Fruit fly (Drosophila melanogaster): ENCODE results near the gene Ipk2.

DNA sequence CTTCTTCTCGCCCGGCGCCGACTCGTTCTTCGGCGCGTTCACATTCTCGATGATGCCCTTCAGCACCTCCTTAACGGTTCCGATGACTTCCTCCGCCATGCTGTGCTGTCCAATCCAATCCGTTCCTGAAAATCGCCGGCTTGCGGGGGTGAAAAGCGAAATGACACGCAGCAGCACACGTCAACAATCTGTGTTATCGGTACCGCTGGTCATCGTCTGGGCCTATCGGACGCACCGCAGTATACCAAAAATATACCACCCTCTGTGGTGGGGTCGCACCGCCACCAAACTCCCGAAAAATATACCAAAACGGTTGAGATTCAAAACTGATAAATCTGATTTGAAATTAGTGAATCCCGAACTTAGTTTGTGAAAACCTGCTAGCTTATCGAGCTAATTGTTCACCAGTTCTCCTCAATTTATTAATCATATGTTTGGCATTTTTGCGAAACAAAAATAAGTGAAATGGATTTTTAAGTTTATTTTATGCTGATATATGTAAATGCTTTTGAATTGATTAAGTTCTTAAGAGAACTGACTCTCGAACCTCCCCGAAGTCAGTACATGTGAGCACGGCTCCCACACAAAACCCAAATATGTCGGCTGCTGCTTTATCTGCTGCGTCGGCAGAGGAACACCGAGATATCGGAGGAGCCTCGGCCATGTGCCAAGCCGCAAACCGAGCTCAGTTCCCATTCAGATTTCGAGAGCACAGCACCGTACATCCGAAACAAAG lies 29.5 kb downstream of the Ipk2 start, which contains the start of the genes Spp and nAChRbeta3:
- TF ChIP-seq D19B (GFP tag; optimal IDR thresholded peaks at IDR 0.05) (no peak), CG18262 (tag; optimal IDR thresholded peaks at IDR 0.05) (no peak), CG13287 (GFP tag; IDR thresholded peaks at IDR 0.05; ENCODE audit: partially characterized antibody) (peak; percentile 80), CG2120 (GFP tag; optimal IDR thresholded peaks at IDR 0.05) (no peak), Atf3 (GFP tag; optimal IDR thresholded peaks at IDR 0.05) (no peak), CG8478 (optimal IDR thresholded peaks at IDR 0.05) (no peak), insv (GFP tag; optimal IDR thresholded peaks at IDR 0.05) (no peak), CG43689 (GFP tag; IDR thresholded peaks at IDR 0.05) (no peak), CG9609 (GFP tag; optimal IDR thresholded peaks at IDR 0.05) (no peak)

All from whole organism, embryonic.